Fruit fly (Drosophila melanogaster): Measurements from ENCODE around the gene jp.

The jp gene

DNA sequence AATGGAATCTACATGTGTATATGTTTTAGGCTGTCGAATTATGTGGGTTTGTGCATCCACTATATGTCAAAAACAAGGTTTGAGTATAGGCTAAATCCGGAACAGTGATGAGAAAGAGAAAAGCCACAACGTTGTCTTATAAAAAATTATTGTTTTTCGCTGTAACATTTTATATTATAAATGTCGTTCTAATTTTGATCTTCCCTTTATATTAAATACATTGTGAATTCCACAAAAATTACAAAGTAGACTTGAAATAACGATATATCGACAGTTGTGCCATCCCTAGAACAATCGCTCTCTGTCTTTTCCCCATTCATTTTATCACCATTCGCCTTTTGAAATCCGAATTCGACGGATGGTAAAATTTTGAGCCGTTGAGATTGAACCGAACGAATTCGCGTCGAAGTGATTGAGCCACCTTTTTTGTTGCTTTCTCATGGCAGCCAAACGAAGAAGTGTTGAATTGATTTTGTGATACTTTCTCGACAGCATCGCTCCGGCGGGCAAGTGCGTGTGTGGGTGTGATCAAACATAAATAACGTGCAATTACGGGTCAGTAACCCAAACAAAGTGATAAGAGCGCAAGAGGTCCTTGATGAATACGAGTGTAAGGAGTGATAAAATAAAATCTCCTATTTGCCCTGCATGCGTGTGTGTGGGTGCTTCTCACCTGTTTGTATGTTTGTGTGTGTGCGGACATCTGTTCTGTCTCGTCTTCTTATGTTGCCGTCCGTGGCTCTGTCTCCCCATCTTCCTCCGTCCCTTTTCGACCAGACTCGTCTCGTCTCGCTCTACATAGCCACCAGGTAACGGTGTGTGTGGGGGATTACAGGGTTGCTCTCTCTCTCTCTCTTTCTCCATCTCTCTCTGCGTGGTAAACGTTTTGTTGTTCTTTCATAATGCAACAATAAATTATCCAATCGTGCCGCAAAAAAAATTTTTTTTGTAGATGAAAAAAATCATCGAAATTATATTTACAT is 45.4 kb downstream of the jp start, which contains the start of gene Oatp30B (continued):
- TF ChIP-seq E2f1 (GFP tag; IDR thresholded peaks at IDR 0.05) (peak; percentile 97), Abd-B (GFP tag; optimal IDR thresholded peaks at IDR 0.05) (peak; percentile 96), slou (GFP tag; optimal IDR thresholded peaks at IDR 0.05) (peak; percentile 97), Vsx1 (GFP tag; optimal IDR thresholded peaks at IDR 0.05) (peak; percentile 81), CG4854 (GFP tag; optimal IDR thresholded peaks at IDR 0.05) (peak; percentile 95), CG17612 (GFP tag; IDR thresholded peaks at IDR 0.05) (peak; percentile 93), CG18011 (GFP tag; optimal IDR thresholded peaks at IDR 0.05) (peak; percentile 85), CG14014 (GFP tag; IDR thresholded peaks at IDR 0.05) (peak; percentile 97), CG9817 (tag; optimal IDR thresholded peaks at IDR 0.05) (peak; percentile 98), CG6683 (GFP tag; optimal IDR thresholded peaks at IDR 0.05) (peak; percentile 87), fd3F (GFP tag; optimal IDR thresholded peaks at IDR 0.05) (peak; percentile 95), Jarid2 (GFP tag; optimal IDR thresholded peaks at IDR 0.05) (peak; percentile 88), Antp (GFP tag; optimal IDR thresholded peaks at IDR 0.05) (peak; percentile 93), pzg (GFP tag; optimal IDR thresholded peaks at IDR 0.05) (peak; percentile 68), Opbp (GFP tag; IDR thresholded peaks at IDR 0.05; ENCODE audit: partially characterized antibody) (peak; percentile 96), Dek (tag; optimal IDR thresholded peaks at IDR 0.05) (peak; percentile 97), Chrac-16 (GFP tag; optimal IDR thresholded peaks at IDR 0.05) (peak; percentile 97), Ssrp (tag; optimal IDR thresholded peaks at IDR 0.05) (peak; percentile 95), BEAF-32 (GFP tag; optimal IDR thresholded peaks at IDR 0.05) (peak; percentile 97), CG12769 (tag; optimal IDR thresholded peaks at IDR 0.05) (peak; percentile 98), Poxn (GFP tag; IDR thresholded peaks at IDR 0.05) (peak; percentile 85), pho (GFP tag; optimal IDR thresholded peaks at IDR 0.05) (peak; percentile 96), MBD-R2 (GFP tag; IDR thresholded peaks at IDR 0.05) (peak; percentile 96), Dad (GFP tag; optimal IDR thresholded peaks at IDR 0.05) (peak; percentile 94), slp2 (GFP tag; optimal IDR thresholded peaks at IDR 0.05) (peak; percentile 93), CG1647 (GFP tag; optimal IDR thresholded peaks at IDR 0.05) (peak; percentile 94), CG31224 (GFP tag; IDR thresholded peaks at IDR 0.05) (peak; percentile 93), tap (tag; optimal IDR thresholded peaks at IDR 0.05) (peak; percentile 95), Gug (GFP tag; IDR thresholded peaks at IDR 0.05) (peak; percentile 92), prd (optimal IDR thresholded peaks at IDR 0.05) (no peak), prd (GFP tag; IDR thresholded peaks at IDR 0.05) (peak; percentile 99), onecut (GFP tag; IDR thresholded peaks at IDR 0.05) (peak; percentile 92), dimm (GFP tag; IDR thresholded peaks at IDR 0.05) (peak; percentile 93; the same call in 1 of the 2 replicates), CG4404 (GFP tag; IDR thresholded peaks at IDR 0.05) (peak; percentile 98), dpn (GFP tag; optimal IDR thresholded peaks at IDR 0.05) (peak; percentile 96 to 98), Oli (tag; optimal IDR thresholded peaks at IDR 0.05) (peak; percentile 94), CG3847 (GFP tag; IDR thresholded peaks at IDR 0.05) (peak; percentile 98), Elba2 (GFP tag; optimal IDR thresholded peaks at IDR 0.05) (peak; percentile 89), CG2875 (GFP tag; optimal IDR thresholded peaks at IDR 0.05) (peak; percentile 92), CG11093 (GFP tag; IDR thresholded peaks at IDR 0.05) (peak; percentile 93), CG9437 (GFP tag; optimal IDR thresholded peaks at IDR 0.05) (peak; percentile 81), crol (GFP tag; IDR thresholded peaks at IDR 0.05) (peak; percentile 67), Kr (GFP tag; optimal IDR thresholded peaks at IDR 0.05) (no peak), trem (tag; optimal IDR thresholded peaks at IDR 0.05) (peak; percentile 95), CG12236 (GFP tag; optimal IDR thresholded peaks at IDR 0.05) (peak; percentile 91), D19A (tag; optimal IDR thresholded peaks at IDR 0.05) (peak; percentile 90), C15 (GFP tag; IDR thresholded peaks at IDR 0.05) (peak; percentile 94), Awh (GFP tag; IDR thresholded peaks at IDR 0.05) (peak; percentile 96)

All from whole organism, embryonic.